Worm (Caenorhabditis elegans): ENCODE data around the gene F43E2.1.

The F43E2.1 gene

DNA sequence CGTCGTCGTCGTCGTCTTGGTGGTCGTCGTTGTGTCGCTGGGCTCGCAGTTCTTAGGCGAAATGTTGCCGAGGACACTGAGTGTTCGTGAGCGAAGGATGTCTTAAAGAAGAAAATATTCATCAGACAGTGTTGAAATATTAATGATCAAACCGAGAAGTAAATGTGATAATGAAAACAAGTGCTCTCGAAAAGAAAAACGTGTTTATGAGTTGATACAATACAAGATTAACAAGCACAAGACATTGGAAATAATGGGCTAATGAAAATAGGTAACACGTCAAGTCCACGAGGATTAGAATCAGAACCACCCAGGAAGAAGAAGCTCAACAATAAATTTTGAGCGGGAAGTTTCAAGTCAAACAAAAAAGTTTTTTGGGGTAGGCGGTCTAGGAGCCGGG lies 36.9 kb downstream of the F43E2.1 start, which contains the start of gene K02A2.5:
K02A2.5 (minus strand) TSS at position 101 of the 400 bp plus-strand sequence.
- TF ChIP-seq zip-8 (tag; optimal IDR thresholded peaks at IDR 0.05) (no peak), hlh-1 (tag; optimal IDR thresholded peaks at IDR 0.05) (no peak), ztf-11 (tag; optimal IDR thresholded peaks at IDR 0.05) (no peak), ceh-43 (GFP tag; optimal IDR thresholded peaks at IDR 0.05) (no peak), elt-3 (tag; optimal IDR thresholded peaks at IDR 0.05) (no peak), ham-2 (GFP tag; optimal IDR thresholded peaks at IDR 0.05) (no peak), sptf-1 (tag; optimal IDR thresholded peaks at IDR 0.05) (no peak), blmp-1 (tag; optimal IDR thresholded peaks at IDR 0.05) (no peak), ces-1 (GFP tag; optimal IDR thresholded peaks at IDR 0.05) (no peak), sem-2 (GFP tag; optimal IDR thresholded peaks at IDR 0.05) (no peak), M03D4.4 (tag; optimal IDR thresholded peaks at IDR 0.05) (no peak), lsy-2 (tag; optimal IDR thresholded peaks at IDR 0.05) (no peak), nhr-12 (tag; optimal IDR thresholded peaks at IDR 0.05) (no peak), nhr-237 (tag; optimal IDR thresholded peaks at IDR 0.05) (no peak)

DNA sequence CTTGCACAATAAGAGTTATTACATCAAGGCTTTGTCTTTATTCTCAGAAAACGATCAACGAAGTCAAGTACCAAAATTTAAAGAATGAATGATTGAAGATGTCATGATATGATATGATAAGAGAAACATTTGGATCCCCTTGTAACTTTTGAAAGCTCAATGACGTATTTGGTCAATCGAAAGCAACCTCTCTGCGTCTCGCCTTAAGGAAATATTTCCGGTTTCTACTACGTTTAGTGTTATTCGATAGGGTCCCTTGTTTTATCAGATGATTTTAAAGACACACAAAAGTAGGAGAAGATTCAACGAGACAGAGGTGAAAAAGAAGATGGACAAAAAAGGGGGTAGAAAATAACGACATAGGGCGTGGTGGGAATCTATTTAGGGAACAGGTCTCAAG lies 38.2 kb downstream of the F43E2.1 start:
- TF ChIP-seq bed-3 (GFP tag; optimal IDR thresholded peaks at IDR 0.05) (no peak), cnd-1 (tag; optimal IDR thresholded peaks at IDR 0.05) (no peak), unc-62 (GFP tag; optimal IDR thresholded peaks at IDR 0.05) (no peak), nhr-2 (tag; optimal IDR thresholded peaks at IDR 0.05) (no peak), mep-1 (tag; optimal IDR thresholded peaks at IDR 0.05) (no peak), nhr-12 (tag; optimal IDR thresholded peaks at IDR 0.05) (no peak), unc-39 (tag; optimal IDR thresholded peaks at IDR 0.05) (no peak), nhr-76 (tag; optimal IDR thresholded peaks at IDR 0.05) (no peak), ham-2 (GFP tag; optimal IDR thresholded peaks at IDR 0.05) (no peak), blmp-1 (tag; optimal IDR thresholded peaks at IDR 0.05) (no peak), ceh-43 (GFP tag; optimal IDR thresholded peaks at IDR 0.05) (no peak), elt-3 (tag; optimal IDR thresholded peaks at IDR 0.05) (no peak), nhr-28 (tag; optimal IDR thresholded peaks at IDR 0.05) (no peak), hlh-1 (tag; optimal IDR thresholded peaks at IDR 0.05) (no peak), zip-8 (tag; optimal IDR thresholded peaks at IDR 0.05) (no peak), elt-1 (tag; optimal IDR thresholded peaks at IDR 0.05; ENCODE audit: borderline replicate concordance, insufficient read depth) (no peak), sptf-1 (tag; optimal IDR thresholded peaks at IDR 0.05) (no peak), lin-32 (GFP tag; optimal IDR thresholded peaks at IDR 0.05) (no peak), tbx-8 (GFP tag; optimal IDR thresholded peaks at IDR 0.05) (no peak), nhr-237 (tag; optimal IDR thresholded peaks at IDR 0.05) (no peak)

DNA sequence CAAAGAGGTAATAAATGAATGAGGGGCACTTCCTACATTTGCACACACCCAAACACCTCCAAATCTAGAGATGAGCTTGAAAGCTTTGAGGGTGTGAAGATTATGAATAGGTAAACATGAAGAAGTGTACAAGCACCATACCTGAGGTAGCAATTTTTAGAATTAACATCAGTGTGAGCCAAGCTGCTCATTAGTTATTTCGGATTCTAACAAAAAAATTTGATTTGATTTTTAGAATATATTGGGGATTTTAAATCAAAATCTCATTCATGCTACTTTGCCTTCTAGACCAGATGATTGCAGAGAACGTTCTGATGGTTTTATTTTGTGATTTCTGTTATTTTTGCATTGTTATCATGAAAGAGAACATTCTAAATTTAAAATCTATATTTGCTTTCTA lies 38.7 kb downstream of the F43E2.1 start:
- TF ChIP-seq unc-39 (tag; optimal IDR thresholded peaks at IDR 0.05) (no peak), nhr-2 (tag; optimal IDR thresholded peaks at IDR 0.05) (no peak), nhr-76 (tag; optimal IDR thresholded peaks at IDR 0.05) (no peak)

DNA sequence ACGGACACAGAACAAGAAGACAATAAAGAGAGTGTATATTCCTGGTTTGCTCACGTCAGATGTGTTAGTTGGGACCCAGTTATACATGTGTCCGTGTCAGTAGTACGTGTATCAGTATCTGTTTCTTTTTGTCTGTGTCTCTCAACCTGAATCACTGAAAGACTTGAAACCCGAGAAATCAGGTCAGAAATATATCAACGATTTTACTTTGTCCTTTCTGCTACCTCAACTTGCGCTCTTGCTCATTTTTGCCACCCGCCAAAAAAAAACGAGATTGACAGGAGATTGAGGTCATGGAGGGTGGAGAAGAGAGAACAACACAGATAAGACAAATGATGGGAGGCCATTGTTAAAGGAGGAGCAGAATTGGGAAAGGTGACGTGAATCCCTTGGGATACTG lies 44.5 kb downstream of the F43E2.1 start:
- no peak for TF ChIP-seq hlh-1 (tag; optimal IDR thresholded peaks at IDR 0.05)
- no peak for TF ChIP-seq blmp-1 (tag; optimal IDR thresholded peaks at IDR 0.05)
- TF ChIP-seq cnd-1 (tag; optimal IDR thresholded peaks at IDR 0.05): no peak
- no peak for TF ChIP-seq mls-2 (tag; optimal IDR thresholded peaks at IDR 0.05)

DNA sequence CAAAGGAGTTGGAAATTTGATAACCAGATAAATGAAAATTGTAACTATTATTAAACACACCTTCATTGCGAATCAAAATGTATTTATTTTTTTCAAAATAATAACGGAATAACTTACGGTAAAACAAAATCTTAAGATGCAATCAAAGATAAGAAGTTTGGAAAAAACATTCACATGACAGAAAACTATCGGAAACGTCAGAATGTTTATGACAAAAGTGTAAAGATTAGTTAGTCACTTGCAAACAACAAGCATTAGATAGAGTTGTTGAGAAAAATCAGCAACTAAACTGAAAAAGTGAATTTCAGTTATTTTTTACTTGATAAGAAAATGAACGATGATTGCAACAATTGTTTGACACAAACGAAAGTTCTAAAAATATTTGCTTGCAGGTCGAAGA lies 45.1 kb downstream of the F43E2.1 start:
- no peak for TF ChIP-seq elt-3 (tag; optimal IDR thresholded peaks at IDR 0.05)
- TF ChIP-seq mls-2 (tag; optimal IDR thresholded peaks at IDR 0.05): no peak
- no peak for TF ChIP-seq nhr-76 (tag; optimal IDR thresholded peaks at IDR 0.05)
- no peak for TF ChIP-seq tbx-8 (GFP tag; optimal IDR thresholded peaks at IDR 0.05)
- no peak for TF ChIP-seq ces-1 (GFP tag; optimal IDR thresholded peaks at IDR 0.05)
- no peak for TF ChIP-seq pha-4 (tag; optimal IDR thresholded peaks at IDR 0.05)
- no peak for TF ChIP-seq ceh-83 (GFP tag; optimal IDR thresholded peaks at IDR 0.05)
- TF ChIP-seq lin-13 (tag; optimal IDR thresholded peaks at IDR 0.05): no peak
- TF ChIP-seq ceh-43 (GFP tag; optimal IDR thresholded peaks at IDR 0.05): no peak
- TF ChIP-seq lin-32 (GFP tag; optimal IDR thresholded peaks at IDR 0.05): no peak
- TF ChIP-seq drap-1 (GFP tag; optimal IDR thresholded peaks at IDR 0.05): no peak
- TF ChIP-seq zip-8 (tag; optimal IDR thresholded peaks at IDR 0.05): no peak
- TF ChIP-seq unc-120 (tag; optimal IDR thresholded peaks at IDR 0.05; ENCODE audit: poor library complexity, severe bottlenecking): no peak
- TF ChIP-seq mep-1 (tag; optimal IDR thresholded peaks at IDR 0.05): no peak
- no peak for TF ChIP-seq unc-39 (tag; optimal IDR thresholded peaks at IDR 0.05)
- no peak for TF ChIP-seq ztf-11 (tag; optimal IDR thresholded peaks at IDR 0.05)
- no peak for TF ChIP-seq nhr-28 (tag; optimal IDR thresholded peaks at IDR 0.05)
- TF ChIP-seq ham-2 (GFP tag; optimal IDR thresholded peaks at IDR 0.05): no peak
- no peak for TF ChIP-seq snpc-4 (tag; optimal IDR thresholded peaks at IDR 0.05)

Measured in whole organism, mixed stage, embryonic.